Fruit fly (Drosophila melanogaster) whole organism, embryonic: ENCODE data around the gene CG4658.

Experiments used
- Asciz ChIP-seq: fragments of 200-800 bp; sonication (Bioruptor generic); optimal IDR thresholded peaks from 2 replicates; lab custom pipeline; 2017; ENCODE audit warnings: missing biosample characterization, mild to moderate bottlenecking, missing genetic modification characterization, missing genetic modification reagents
- CG10654 ChIP-seq: fragments of 200-800 bp; sonication (Bioruptor generic); optimal IDR thresholded peaks from 2 replicates; lab custom pipeline; 2016; ENCODE audit warnings: missing biosample characterization, missing genetic modification characterization
- CG11093 ChIP-seq: fragments of 200-800 bp; sonication (Bioruptor generic); IDR thresholded peaks from 3 replicates; pipeline ENCODE4 v1.3.6; 2022; ENCODE audit warnings: missing biosample characterization, missing genetic modification characterization
- CG12071 ChIP-seq: fragments of 200-800 bp; sonication (Bioruptor generic); optimal IDR thresholded peaks from 3 replicates; lab custom pipeline; 2018; ENCODE audit warnings: missing biosample characterization, mild to moderate bottlenecking, missing genetic modification characterization
- CG14667 ChIP-seq: fragments of 200-800 bp; sonication (Bioruptor generic); IDR thresholded peaks from 2 replicates; pipeline ENCODE4 v1.3.6; 2022; ENCODE audit warnings: missing biosample characterization, missing genetic modification characterization
- CG17912 ChIP-seq: fragments of 200-800 bp; sonication (Bioruptor generic); optimal IDR thresholded peaks from 2 replicates; lab custom pipeline; 2018; ENCODE audit warnings: missing biosample characterization, mild to moderate bottlenecking, missing genetic modification characterization
- CG2129 ChIP-seq: fragments of 200-800 bp; sonication (Bioruptor generic); IDR thresholded peaks from 2 replicates; pipeline ENCODE4 v1.3.6; 2022; ENCODE audit warnings: missing biosample characterization, missing genetic modification characterization; ENCODE audit not compliant: partially characterized antibody
- CG2678 ChIP-seq: fragments of 200-800 bp; sonication (Bioruptor generic); optimal IDR thresholded peaks from 3 replicates; lab custom pipeline; 2019; ENCODE audit warnings: missing biosample characterization, mild to moderate bottlenecking, missing genetic modification characterization, moderate library complexity
- CG30431 ChIP-seq: fragments of 200-800 bp; sonication (Bioruptor generic); optimal IDR thresholded peaks from 2 replicates; lab custom pipeline; 2017; ENCODE audit warnings: missing biosample characterization, missing genetic modification characterization
- CG31365 ChIP-seq: fragments of 200-800 bp; sonication (Bioruptor generic); optimal IDR thresholded peaks from 2 replicates; lab custom pipeline; 2018; ENCODE audit warnings: missing biosample characterization, mild to moderate bottlenecking, missing genetic modification characterization
- CG3163 ChIP-seq: fragments of 200-800 bp; sonication (Bioruptor generic); optimal IDR thresholded peaks from 3 replicates; lab custom pipeline; 2016; ENCODE audit warnings: missing biosample characterization, missing genetic modification characterization
- CG34224 ChIP-seq: fragments of 200-800 bp; sonication (Bioruptor generic); IDR thresholded peaks from 3 replicates; pipeline ENCODE4 v1.3.6; 2022; ENCODE audit warnings: missing biosample characterization, missing genetic modification characterization; ENCODE audit not compliant: partially characterized antibody
- CG3847 ChIP-seq: fragments of 200-800 bp; sonication (Bioruptor generic); IDR thresholded peaks from 2 replicates; pipeline ENCODE4 v1.3.6; 2022; ENCODE audit warnings: missing biosample characterization, missing genetic modification characterization
- CG4707 ChIP-seq: fragments of 200-800 bp; sonication (Bioruptor generic); optimal IDR thresholded peaks from 2 replicates; lab custom pipeline; 2018; ENCODE audit warnings: missing biosample characterization, mild to moderate bottlenecking, missing genetic modification characterization, moderate library complexity
- CG4854 ChIP-seq: fragments of 200-800 bp; sonication (Bioruptor generic); optimal IDR thresholded peaks from 2 replicates; lab custom pipeline; 2016; ENCODE audit warnings: missing biosample characterization, missing genetic modification characterization, inconsistent platforms
- CG7839 ChIP-seq: fragments of 200-800 bp; sonication (Bioruptor generic); optimal IDR thresholded peaks from 3 replicates; lab custom pipeline; 2018; ENCODE audit warnings: missing biosample characterization, mild to moderate bottlenecking, missing genetic modification characterization, moderate library complexity
- CG8359 ChIP-seq: fragments of 200-800 bp; sonication (Bioruptor generic); optimal IDR thresholded peaks from 2 replicates; lab custom pipeline; 2017; ENCODE audit warnings: missing biosample characterization, mild to moderate bottlenecking, missing genetic modification characterization, borderline replicate concordance
- CG9727 ChIP-seq: fragments of 200-800 bp; sonication (Bioruptor generic); optimal IDR thresholded peaks from 3 replicates; lab custom pipeline; 2017; ENCODE audit warnings: missing biosample characterization, mild to moderate bottlenecking, missing genetic modification characterization
- CTCF ChIP-seq: fragments of 200-800 bp; sonication (Bioruptor generic); optimal IDR thresholded peaks from 2 replicates; lab custom pipeline; 2017; ENCODE audit warnings: missing biosample characterization, mild to moderate bottlenecking, missing genetic modification characterization, moderate library complexity
- Chrac-16 ChIP-seq: fragments of 200-800 bp; sonication (Bioruptor generic); optimal IDR thresholded peaks from 3 replicates; lab custom pipeline; 2016; ENCODE audit warnings: missing biosample characterization, missing genetic modification characterization
- Dbx ChIP-seq: fragments of 200-800 bp; sonication (Bioruptor generic); IDR thresholded peaks from 3 replicates; pipeline ENCODE4 v1.3.6; 2022; ENCODE audit warnings: missing biosample characterization, missing genetic modification characterization
- Drgx ChIP-seq: fragments of 200-800 bp; sonication (Bioruptor generic); IDR thresholded peaks from 2 replicates; pipeline ENCODE4 v1.3.6; 2022; ENCODE audit warnings: missing biosample characterization, missing genetic modification characterization
- Ets97D ChIP-seq: fragments of 200-800 bp; sonication (Bioruptor generic); optimal IDR thresholded peaks from 3 replicates; lab custom pipeline; 2016; ENCODE audit warnings: missing biosample characterization, missing genetic modification characterization
- Jarid2 ChIP-seq: fragments of 200-800 bp; sonication (Bioruptor generic); optimal IDR thresholded peaks from 3 replicates; lab custom pipeline; 2017; ENCODE audit warnings: mild to moderate bottlenecking, missing biosample characterization, missing genetic modification reagents, missing genetic modification characterization
- Kr ChIP-seq: fragments of 200-800 bp; sonication (Bioruptor generic); optimal IDR thresholded peaks from 2 replicates; lab custom pipeline; 2017; ENCODE audit warnings: missing biosample characterization, mild to moderate bottlenecking, missing genetic modification characterization
- Lim3 ChIP-seq: fragments of 200-800 bp; sonication (Bioruptor generic); IDR thresholded peaks from 2 replicates; pipeline ENCODE4 v1.3.6; 2022; ENCODE audit warnings: missing biosample characterization, missing genetic modification characterization
- MESR4 ChIP-seq: fragments of 200-800 bp; sonication (Bioruptor generic); optimal IDR thresholded peaks from 2 replicates; lab custom pipeline; 2018; ENCODE audit warnings: missing biosample characterization, mild to moderate bottlenecking, missing genetic modification characterization, moderate library complexity
- MTF-1 ChIP-seq: fragments of 200-800 bp; sonication (Bioruptor generic); optimal IDR thresholded peaks from 2 replicates; lab custom pipeline; 2018; ENCODE audit warnings: missing biosample characterization, mild to moderate bottlenecking, missing genetic modification characterization, borderline replicate concordance
- Pdp1 ChIP-seq, 2 experiments: fragments of 200-800 bp; sonication (Bioruptor generic); optimal IDR thresholded peaks; 3 replicates each; lab custom pipeline; 2016; ENCODE audit warnings: missing biosample characterization in 2 of 2, missing genetic modification characterization in 2 of 2, mild to moderate bottlenecking in 1 of 2, moderate library complexity in 1 of 2
- Sox102F ChIP-seq: fragments of 200-800 bp; sonication (Bioruptor generic); optimal IDR thresholded peaks from 2 replicates; lab custom pipeline; 2018; ENCODE audit warnings: missing biosample characterization, mild to moderate bottlenecking, missing genetic modification characterization, moderate library complexity
- Stat92E ChIP-seq, 3 experiments: fragments of >200 bp in 2 of 3; fragments of 200-800 bp in 1 of 3; sonication (Bioruptor generic) in 1 of 3; optimal IDR thresholded peaks; 2 replicates each; lab custom pipeline; 2017 to 2019; ENCODE audit warnings: missing biosample characterization in 3 of 3, missing genetic modification characterization in 3 of 3, mild to moderate bottlenecking in 1 of 3, moderate library complexity in 1 of 3
- Trl ChIP-seq, 3 experiments: fragments of >200 bp in 2 of 3; fragments of 200-800 bp in 1 of 3; sonication (Bioruptor generic) in 1 of 3; optimal IDR thresholded peaks; 2 replicates in 1 of 3; 3 replicates in 2 of 3; lab custom pipeline; 2016 to 2017; ENCODE audit warnings: missing biosample characterization in 1 of 3, missing genetic modification characterization in 1 of 3
- YL-1 ChIP-seq: fragments of 200-800 bp; sonication (Bioruptor generic); optimal IDR thresholded peaks from 3 replicates; lab custom pipeline; 2017; ENCODE audit warnings: missing biosample characterization, mild to moderate bottlenecking, missing genetic modification characterization
- ato ChIP-seq: fragments of 200-800 bp; sonication (Bioruptor generic); IDR thresholded peaks from 2 replicates; pipeline ENCODE4 v1.3.6; 2022; ENCODE audit warnings: missing biosample characterization, missing genetic modification characterization; ENCODE audit not compliant: partially characterized antibody
- bigmax ChIP-seq: fragments of 200-800 bp; sonication (Bioruptor generic); optimal IDR thresholded peaks from 2 replicates; lab custom pipeline; 2018; ENCODE audit warnings: missing biosample characterization, mild to moderate bottlenecking, missing genetic modification characterization
- bowl ChIP-seq: fragments of 200-800 bp; sonication (Bioruptor generic); IDR thresholded peaks from 2 replicates; pipeline ENCODE4 v1.3.6; 2022; ENCODE audit warnings: missing biosample characterization, missing genetic modification characterization
- da ChIP-seq: fragments of 200-800 bp; sonication (Bioruptor generic); optimal IDR thresholded peaks from 2 replicates; lab custom pipeline; 2016; ENCODE audit warnings: missing biosample characterization, missing genetic modification characterization
- dan ChIP-seq: fragments of 200-800 bp; sonication (Bioruptor generic); IDR thresholded peaks from 2 replicates; pipeline ENCODE4 v1.3.6; 2022; ENCODE audit warnings: missing biosample characterization, missing genetic modification characterization
- gcm ChIP-seq: fragments of 200-800 bp; sonication (Bioruptor generic); optimal IDR thresholded peaks from 2 replicates; lab custom pipeline; 2019; ENCODE audit warnings: missing biosample characterization, mild to moderate bottlenecking, missing genetic modification characterization, moderate library complexity
- ken ChIP-seq: fragments of 200-800 bp; sonication (Bioruptor generic); IDR thresholded peaks from 3 replicates; pipeline ENCODE4 v1.3.6; 2022; ENCODE audit warnings: missing biosample characterization, missing genetic modification characterization
- nau ChIP-seq: fragments of 200-800 bp; sonication (Bioruptor generic); optimal IDR thresholded peaks from 3 replicates; lab custom pipeline; 2017; ENCODE audit warnings: missing biosample characterization, mild to moderate bottlenecking, missing genetic modification characterization, missing genetic modification reagents
- p53 ChIP-seq: fragments of 200-800 bp; sonication (Bioruptor generic); optimal IDR thresholded peaks from 2 replicates; lab custom pipeline; 2016; ENCODE audit warnings: missing biosample characterization, missing genetic modification characterization
- pita ChIP-seq: fragments of 200-800 bp; sonication (Bioruptor generic); optimal IDR thresholded peaks from 2 replicates; lab custom pipeline; 2017; ENCODE audit warnings: missing biosample characterization, mild to moderate bottlenecking, missing genetic modification characterization
- ranshi ChIP-seq: fragments of 200-800 bp; sonication (Bioruptor generic); IDR thresholded peaks from 2 replicates; pipeline ENCODE4 v1.3.6; 2022; ENCODE audit warnings: missing biosample characterization, missing genetic modification characterization
- rib ChIP-seq: fragments of 200-800 bp; sonication (Bioruptor generic); IDR thresholded peaks from 2 replicates; pipeline ENCODE4 v1.3.6; 2022; ENCODE audit warnings: missing biosample characterization, missing genetic modification characterization
- sr ChIP-seq: fragments of 200-800 bp; sonication (Bioruptor generic); IDR thresholded peaks from 3 replicates; pipeline ENCODE4 v1.3.6; 2022; ENCODE audit warnings: missing biosample characterization, missing genetic modification characterization
- stc ChIP-seq: fragments of 200-800 bp; sonication (Bioruptor generic); IDR thresholded peaks from 2 replicates; pipeline ENCODE4 v1.3.6; 2022; ENCODE audit warnings: missing biosample characterization, missing genetic modification characterization
- sug ChIP-seq: fragments of 200-800 bp; optimal IDR thresholded peaks from 2 replicates; lab custom pipeline; 2019; ENCODE audit warnings: missing biosample characterization, mild to moderate bottlenecking, missing genetic modification characterization, moderate library complexity
- tx ChIP-seq: fragments of 200-800 bp; sonication (Bioruptor generic); optimal IDR thresholded peaks from 2 replicates; lab custom pipeline; 2016; ENCODE audit warnings: missing biosample characterization, missing genetic modification characterization
- unc-4 ChIP-seq: fragments of 200-800 bp; sonication (Bioruptor generic); IDR thresholded peaks from 2 replicates; pipeline ENCODE4 v1.3.6; 2022; ENCODE audit warnings: missing biosample characterization, missing genetic modification characterization; ENCODE audit not compliant: partially characterized antibody

Gene CG4658

DNA sequence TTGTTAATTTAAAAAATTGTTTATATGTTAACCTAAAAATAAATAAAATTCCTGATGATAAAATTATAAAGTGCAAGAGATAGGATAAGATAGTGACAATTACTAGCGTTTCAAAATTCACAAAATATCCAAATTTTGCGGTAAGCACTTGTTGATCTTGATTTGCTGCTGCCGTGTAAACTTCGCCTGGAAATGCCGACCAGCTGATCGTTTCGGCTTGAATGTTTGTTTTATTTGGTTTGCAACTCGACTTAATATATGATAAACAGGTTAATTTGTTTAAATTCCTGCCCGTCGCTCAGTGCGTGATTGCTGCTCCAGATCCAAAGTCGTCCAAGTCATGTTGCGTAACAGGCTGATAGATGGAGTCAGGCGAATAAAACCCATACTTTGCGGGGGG lies 35.5 kb upstream of the CG4658 start, which contains the start of gene CG4592 (continued):
- TF ChIP-seq CG7839 (no peak), Sox102F (GFP tag; lab: Kevin White, UChicago) (peak; percentile 61), CG31365 (tag; lab: Kevin White, UChicago) (peak; percentile 11), bowl (GFP tag; lab: Robert Waterston, UW) (no peak), stc (GFP tag; lab: Robert Waterston, UW) (0 out of 2 replicates have a peak, but pooled peaks have one; percentile 17), CG11093 (GFP tag; lab: Robert Waterston, UW) (no peak), CG3163 (GFP tag; lab: Kevin White, UChicago) (no peak), gcm (no peak), Kr (GFP tag; lab: Kevin White, UChicago) (no peak), dan (GFP tag; lab: Robert Waterston, UW) (no peak), CTCF (no peak), MTF-1 (peak; percentile 26), rib (GFP tag; lab: Robert Waterston, UW) (no peak), sr (GFP tag; lab: Robert Waterston, UW) (no peak), Ets97D (GFP tag; lab: Kevin White, UChicago) (peak; percentile 26), YL-1 (GFP tag; lab: Kevin White, UChicago) (peak; percentile 19), Jarid2 (no peak), Stat92E (GFP tag; optimal IDR thresholded peaks at IDR 0.05; lab: Kevin White, UChicago) (no peak), Drgx (GFP tag; lab: Robert Waterston, UW) (peak; percentile 83), CG9727 (GFP tag; lab: Kevin White, UChicago) (peak; percentile 64), da (no peak), nau (GFP tag; lab: Kevin White, UChicago) (no peak), Trl (optimal IDR thresholded peaks at IDR 0.05; lab: Kevin White, UChicago) (no peak), Trl (GFP tag; optimal IDR thresholded peaks at IDR 0.05; lab: Kevin White, UChicago) (no peak), ato (GFP tag; lab: Robert Waterston, UW) (no peak), CG10654 (GFP tag; lab: Kevin White, UChicago) (peak; percentile 0), Chrac-16 (GFP tag; lab: Kevin White, UChicago) (peak; percentile 10), tx (no peak), CG4707 (no peak), Asciz (GFP tag; lab: Kevin White, UChicago) (peak; percentile 53), CG34224 (0 out of 3 replicates have a peak, but pooled peaks have one; percentile 29), p53 (GFP tag; lab: Kevin White, UChicago) (no peak), Lim3 (no peak), CG14667 (GFP tag; lab: Robert Waterston, UW) (no peak), CG2129 (GFP tag; lab: Robert Waterston, UW) (no peak), CG2678 (tag; lab: Kevin White, UChicago) (no peak), CG12071 (GFP tag; lab: Kevin White, UChicago) (peak; percentile 30), ken (GFP tag; lab: Robert Waterston, UW) (peak; percentile 76; the same call in 2 of the 3 replicates), unc-4 (GFP tag; lab: Robert Waterston, UW) (0 out of 2 replicates have a peak, but pooled peaks have one; percentile 15), CG17912 (GFP tag; lab: Kevin White, UChicago) (no peak), bigmax (peak; percentile 60), Pdp1 (GFP tag; optimal IDR thresholded peaks at IDR 0.05; lab: Kevin White, UChicago) (peak; percentile 60 to 71), CG30431 (GFP tag; lab: Kevin White, UChicago) (no peak), CG3847 (GFP tag; lab: Robert Waterston, UW) (peak; percentile 40; the same call in 1 of the 2 replicates), CG4854 (GFP tag; lab: Kevin White, UChicago) (no peak), Dbx (GFP tag; lab: Robert Waterston, UW) (peak; percentile 66; the same call in 2 of the 3 replicates), sug (tag; lab: Kevin White, UChicago) (peak; percentile 94), pita (GFP tag; lab: Kevin White, UChicago) (peak; percentile 14), CG8359 (GFP tag; lab: Kevin White, UChicago) (no peak), ranshi (GFP tag; lab: Robert Waterston, UW) (peak; percentile 66), MESR4 (GFP tag; lab: Kevin White, UChicago) (peak; percentile 21)
